Fruit fly (Drosophila melanogaster) whole organism, prepupa: ENCODE results near the gene Cyp4ae1.

ENCODE experiments used
- Blimp-1 ChIP-seq: fragments of 200-800 bp; sonication (Bioruptor generic); optimal IDR thresholded peaks from 3 replicates; lab custom pipeline; 2017; ENCODE audit warnings: missing biosample characterization, missing genetic modification characterization, mild to moderate bottlenecking, moderate library complexity, missing genetic modification reagents
- CG10669 ChIP-seq: fragments of 200-800 bp; sonication (Bioruptor generic); optimal IDR thresholded peaks from 3 replicates; lab custom pipeline; 2018; ENCODE audit warnings: missing biosample characterization, mild to moderate bottlenecking, missing genetic modification characterization, moderate library complexity
- CG6163 ChIP-seq: fragments of 200-800 bp; sonication (Bioruptor generic); IDR thresholded peaks from 3 replicates; pipeline ENCODE4 v1.3.6; 2022; ENCODE audit warnings: missing biosample characterization, missing genetic modification characterization
- CG6808 ChIP-seq: fragments of 200-800 bp; sonication (Bioruptor generic); optimal IDR thresholded peaks from 3 replicates; lab custom pipeline; 2017; ENCODE audit warnings: missing biosample characterization, missing genetic modification characterization, mild to moderate bottlenecking, moderate library complexity, missing genetic modification reagents
- Eip78C ChIP-seq: fragments of 200-800 bp; sonication (Bioruptor generic); peaks from one replicate; lab custom pipeline; 2016; ENCODE audit warnings: missing biosample characterization, missing genetic modification characterization
- Ets21C ChIP-seq: fragments of 200-800 bp; sonication (Bioruptor generic); optimal IDR thresholded peaks from 3 replicates; lab custom pipeline; 2016; ENCODE audit warnings: missing biosample characterization, missing genetic modification characterization
- Hr4 ChIP-seq: fragments of 200-800 bp; sonication (Bioruptor generic); optimal IDR thresholded peaks from 3 replicates; lab custom pipeline; 2016; ENCODE audit warnings: missing biosample characterization, missing genetic modification characterization
- Met ChIP-seq: fragments of 200-800 bp; sonication (Bioruptor generic); optimal IDR thresholded peaks from 3 replicates; lab custom pipeline; 2016; ENCODE audit warnings: missing biosample characterization, missing genetic modification characterization
- dsx ChIP-seq: fragments of 200-800 bp; optimal IDR thresholded peaks from 3 replicates; lab custom pipeline; 2019; ENCODE audit warnings: missing biosample characterization, mild to moderate bottlenecking, missing genetic modification characterization, moderate library complexity; ENCODE audit not compliant: poor library complexity, severe bottlenecking
- fkh ChIP-seq: fragments of 200-800 bp; sonication (Bioruptor generic); optimal IDR thresholded peaks from 3 replicates; lab custom pipeline; 2017; ENCODE audit warnings: missing biosample characterization, mild to moderate bottlenecking, missing genetic modification characterization, moderate library complexity
- pdm3 ChIP-seq: fragments of 200-800 bp; sonication (Bioruptor generic); optimal IDR thresholded peaks from 3 replicates; lab custom pipeline; 2016; ENCODE audit warnings: missing biosample characterization, missing genetic modification characterization

dm6 chrX:2213759-2214406 is 35.1 kb downstream of the Cyp4ae1 start, which contains the start of gene SmydA-8:
- TF ChIP-seq CG10669 (GFP tag; lab: Kevin White, UChicago) = no peak
- no peak for TF ChIP-seq Blimp-1
- no peak for TF ChIP-seq dsx
- TF ChIP-seq CG6808 (GFP tag; lab: Kevin White, UChicago) = no peak
- no peak for TF ChIP-seq Met (GFP tag; lab: Kevin White, UChicago)
- TF ChIP-seq CG6163 (GFP tag; lab: Robert Waterston, UW) = no peak
- TF ChIP-seq Ets21C (GFP tag; lab: Kevin White, UChicago) = no peak
- no peak for TF ChIP-seq fkh (GFP tag; lab: Kevin White, UChicago)
- no peak for TF ChIP-seq Hr4 (GFP tag; lab: Kevin White, UChicago)
- peak; percentile 55 for TF ChIP-seq Eip78C (GFP tag; lab: Kevin White, UChicago)
- no peak for TF ChIP-seq pdm3 (GFP tag; lab: Kevin White, UChicago)
